Fruit fly (Drosophila melanogaster): Measurements from ENCODE around the gene CG43736.

Gene CG43736

dm6 chrX:6852574-6852973 is 11.1 kb upstream of the CG43736 start (continued):
- TF ChIP-seq cg (GFP tag; optimal IDR thresholded peaks at IDR 0.05) (no peak), Nf-YA (GFP tag; IDR thresholded peaks at IDR 0.05) (peak; percentile 64), Vsx1 (GFP tag; optimal IDR thresholded peaks at IDR 0.05) (peak; percentile 54), CG4730 (GFP tag; IDR thresholded peaks at IDR 0.05) (peak; percentile 64), seq (GFP tag; IDR thresholded peaks at IDR 0.05) (peak; percentile 86), H15 (GFP tag; IDR thresholded peaks at IDR 0.05) (peak; percentile 78), CoRest (tag; optimal IDR thresholded peaks at IDR 0.05) (peak; percentile 96), CG12942 (GFP tag; optimal IDR thresholded peaks at IDR 0.05) (peak; percentile 86), ken (GFP tag; IDR thresholded peaks at IDR 0.05) (peak; percentile 84), NFAT (GFP tag; IDR thresholded peaks at IDR 0.05) (peak; percentile 77), wdn (GFP tag; IDR thresholded peaks at IDR 0.05) (peak; percentile 72), CkIIα-i1 (GFP tag; IDR thresholded peaks at IDR 0.05) (no peak), CG10565 (GFP tag; optimal IDR thresholded peaks at IDR 0.05) (peak; percentile 82), CG4820 (GFP tag; optimal IDR thresholded peaks at IDR 0.05) (peak; percentile 89), CG1233 (GFP tag; optimal IDR thresholded peaks at IDR 0.05) (peak; percentile 88), CG9215 (GFP tag; IDR thresholded peaks at IDR 0.05) (peak; percentile 80), Dek (tag; optimal IDR thresholded peaks at IDR 0.05) (peak; percentile 91), zfh2 (GFP tag; optimal IDR thresholded peaks at IDR 0.05) (peak; percentile 93), CG1603 (tag; optimal IDR thresholded peaks at IDR 0.05) (peak; percentile 95), CG1529 (GFP tag; optimal IDR thresholded peaks at IDR 0.05) (peak; percentile 79), ase (GFP tag; IDR thresholded peaks at IDR 0.05) (peak; percentile 70), Six4 (GFP tag; optimal IDR thresholded peaks at IDR 0.05) (peak; percentile 86), CG5953 (GFP tag; IDR thresholded peaks at IDR 0.05) (peak; percentile 71), CG18262 (tag; optimal IDR thresholded peaks at IDR 0.05) (peak; percentile 90), bbx (GFP tag; IDR thresholded peaks at IDR 0.05; ENCODE audit: partially characterized antibody) (no peak), CG17802 (tag; optimal IDR thresholded peaks at IDR 0.05) (peak; percentile 91), CG2712 (tag; optimal IDR thresholded peaks at IDR 0.05) (peak; percentile 92), Atf3 (GFP tag; optimal IDR thresholded peaks at IDR 0.05) (peak; percentile 86), bowl (GFP tag; IDR thresholded peaks at IDR 0.05) (peak; percentile 12; the same call in 1 of the 2 replicates), CG11695 (GFP tag; IDR thresholded peaks at IDR 0.05) (peak; percentile 83), CG15601 (tag; optimal IDR thresholded peaks at IDR 0.05) (peak; percentile 84), Lpt (GFP tag; optimal IDR thresholded peaks at IDR 0.05) (no peak), bab2 (GFP tag; optimal IDR thresholded peaks at IDR 0.05) (peak; percentile 94), Ravus (GFP tag; IDR thresholded peaks at IDR 0.05) (peak; percentile 53), CG15269 (tag; optimal IDR thresholded peaks at IDR 0.05) (peak; percentile 92), MESR4 (GFP tag; optimal IDR thresholded peaks at IDR 0.05) (peak; percentile 30), Pdp1 (GFP tag; optimal IDR thresholded peaks at IDR 0.05) (peak; percentile 89 to 93), CG7745 (tag; optimal IDR thresholded peaks at IDR 0.05) (no peak), MTF-1 (GFP tag; optimal IDR thresholded peaks at IDR 0.05; ENCODE audit: borderline replicate concordance) (peak; percentile 76), CG18011 (GFP tag; optimal IDR thresholded peaks at IDR 0.05) (peak; percentile 74), Hsf (GFP tag; optimal IDR thresholded peaks at IDR 0.05) (peak; percentile 89), CG13424 (tag; optimal IDR thresholded peaks at IDR 0.05) (peak; percentile 94), CG15514 (GFP tag; optimal IDR thresholded peaks at IDR 0.05) (peak; percentile 92), fd96Cb (tag; optimal IDR thresholded peaks at IDR 0.05) (peak; percentile 91), da (GFP tag; optimal IDR thresholded peaks at IDR 0.05) (peak; percentile 68), so (GFP tag; IDR thresholded peaks at IDR 0.05) (peak; percentile 79), Dll (GFP tag; IDR thresholded peaks at IDR 0.05; ENCODE audit: partially characterized antibody) (peak; percentile 67; the same call in 3 of the 4 replicates), CG12299 (tag; optimal IDR thresholded peaks at IDR 0.05) (peak; percentile 86), sd (tag; optimal IDR thresholded peaks at IDR 0.05) (peak; percentile 78), CG18599 (GFP tag; optimal IDR thresholded peaks at IDR 0.05) (peak; percentile 95)

All from whole organism, embryonic.